Worm (Caenorhabditis elegans) whole organism, late embryonic: Measurements from ENCODE around the gene aqp-6.

Experiments used
- ceh-34 ChIP-seq: sonication (generic microtip); optimal IDR thresholded peaks from 2 replicates; lab custom pipeline; 2016; ENCODE audit warnings: mild to moderate bottlenecking, missing genetic modification characterization, missing compliant biosample characterization
- ceh-48 ChIP-seq: sonication (generic microtip); optimal IDR thresholded peaks from 2 replicates; lab custom pipeline; 2016; ENCODE audit warnings: missing genetic modification characterization, inconsistent platforms, missing compliant biosample characterization
- dve-1 ChIP-seq: sonication (generic microtip); optimal IDR thresholded peaks from 2 replicates; lab custom pipeline; 2017; ENCODE audit warnings: antibody characterized with exemption, mild to moderate bottlenecking, missing genetic modification characterization, missing compliant biosample characterization
- pag-3 ChIP-seq: sonication (generic microtip); optimal IDR thresholded peaks from 2 replicates; lab custom pipeline; 2016; ENCODE audit warnings: missing compliant biosample characterization, missing genetic modification characterization, borderline replicate concordance
- pat-9 ChIP-seq: fragments of 200-800 bp; sonication (Bioruptor generic); optimal IDR thresholded peaks from 2 replicates; lab custom pipeline; 2018; ENCODE audit warnings: mild to moderate bottlenecking, missing genetic modification characterization, moderate library complexity, missing compliant biosample characterization
- pax-1 ChIP-seq: fragments of 150-350 bp; optimal IDR thresholded peaks from 2 replicates; lab custom pipeline; 2014; ENCODE audit warnings: missing biosample characterization, missing genetic modification characterization
- pros-1 ChIP-seq: fragments of 150-350 bp; optimal IDR thresholded peaks from 2 replicates; lab custom pipeline; 2014; ENCODE audit warnings: missing biosample characterization, missing genetic modification reagents, missing genetic modification characterization
- sox-4 ChIP-seq: sonication (generic microtip); optimal IDR thresholded peaks from 2 replicates; lab custom pipeline; 2017; ENCODE audit warnings: mild to moderate bottlenecking, missing genetic modification characterization, inconsistent platforms, missing compliant biosample characterization
- unc-55 ChIP-seq: sonication (generic microtip); optimal IDR thresholded peaks from 2 replicates; lab custom pipeline; 2017; ENCODE audit warnings: missing biosample characterization, missing genetic modification reagents, missing genetic modification characterization

DNA sequence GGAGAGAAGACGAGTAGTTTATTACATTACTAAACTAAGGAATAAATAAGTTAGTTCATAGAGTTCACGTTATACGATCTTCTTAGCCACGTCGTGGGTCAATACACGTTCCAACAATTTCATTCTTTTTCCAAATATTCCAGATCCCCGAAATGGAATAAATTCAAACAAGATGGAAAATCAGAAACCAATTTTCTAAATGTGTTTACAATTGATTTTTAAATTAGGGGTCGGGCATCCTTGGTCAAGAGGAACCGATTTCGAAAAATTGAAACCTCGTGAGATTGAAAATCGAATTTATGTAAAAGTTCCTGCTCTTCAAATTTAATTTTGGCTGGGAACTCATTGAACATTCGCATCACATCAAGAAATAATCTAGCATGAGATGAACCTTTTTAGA lies 36.5 kb downstream of the aqp-6 start:
- no peak for TF ChIP-seq sox-4 (tag; lab: Kevin White, UChicago)
- no peak for TF ChIP-seq pros-1 (tag; lab: Kevin White, UChicago)
- TF ChIP-seq ceh-48, result no peak
- TF ChIP-seq dve-1 (tag; lab: Kevin White, UChicago), result no peak
- TF ChIP-seq pat-9 (tag; lab: Kevin White, UChicago), result no peak
- no peak for TF ChIP-seq ceh-34 (tag; lab: Kevin White, UChicago)
- no peak for TF ChIP-seq unc-55 (GFP tag; lab: Kevin White, UChicago)
- TF ChIP-seq pag-3, result no peak
- TF ChIP-seq pax-1 (tag; lab: Kevin White, UChicago), result no peak
